Fruit fly (Drosophila melanogaster) whole organism, embryonic: ENCODE measurements around the gene MFS18.

Experiments
- Abd-B ChIP-seq: fragments of 200-800 bp; sonication (Bioruptor generic); optimal IDR thresholded peaks from 2 replicates; lab custom pipeline; 2018; ENCODE audit warnings: missing biosample characterization, mild to moderate bottlenecking, missing genetic modification characterization, moderate library complexity
- Asciz ChIP-seq: fragments of 200-800 bp; sonication (Bioruptor generic); optimal IDR thresholded peaks from 2 replicates; lab custom pipeline; 2017; ENCODE audit warnings: missing biosample characterization, mild to moderate bottlenecking, missing genetic modification characterization, missing genetic modification reagents
- CG12942 ChIP-seq: fragments of 200-800 bp; sonication (Bioruptor generic); optimal IDR thresholded peaks from 3 replicates; lab custom pipeline; 2016; ENCODE audit warnings: missing biosample characterization, missing genetic modification characterization
- CG13123 ChIP-seq: fragments of 200-800 bp; sonication (Bioruptor generic); optimal IDR thresholded peaks from 2 replicates; lab custom pipeline; 2016; ENCODE audit warnings: missing biosample characterization, missing genetic modification characterization
- CG13287 ChIP-seq: fragments of 200-800 bp; sonication (Bioruptor generic); IDR thresholded peaks from 2 replicates; pipeline ENCODE4 v1.3.6; 2022; ENCODE audit warnings: missing biosample characterization, missing genetic modification characterization; ENCODE audit not compliant: partially characterized antibody
- CG15073 ChIP-seq: fragments of 200-800 bp; sonication (Bioruptor generic); optimal IDR thresholded peaks from 2 replicates; lab custom pipeline; 2016; ENCODE audit warnings: missing biosample characterization, missing genetic modification characterization
- CG17328 ChIP-seq: fragments of 200-800 bp; sonication (Bioruptor generic); IDR thresholded peaks from 2 replicates; pipeline ENCODE4 v1.3.6; 2022; ENCODE audit warnings: missing biosample characterization, missing genetic modification characterization
- CG1792 ChIP-seq: fragments of 200-800 bp; sonication (Bioruptor generic); optimal IDR thresholded peaks from 2 replicates; lab custom pipeline; 2016; ENCODE audit warnings: missing biosample characterization, missing genetic modification characterization
- CG2678 ChIP-seq: fragments of 200-800 bp; sonication (Bioruptor generic); optimal IDR thresholded peaks from 3 replicates; lab custom pipeline; 2019; ENCODE audit warnings: missing biosample characterization, mild to moderate bottlenecking, missing genetic modification characterization, moderate library complexity
- CG34224 ChIP-seq: fragments of 200-800 bp; sonication (Bioruptor generic); IDR thresholded peaks from 3 replicates; pipeline ENCODE4 v1.3.6; 2022; ENCODE audit warnings: missing biosample characterization, missing genetic modification characterization; ENCODE audit not compliant: partially characterized antibody
- CG4282 ChIP-seq: fragments of 200-800 bp; sonication (Bioruptor generic); optimal IDR thresholded peaks from 2 replicates; lab custom pipeline; 2016; ENCODE audit warnings: missing biosample characterization, missing genetic modification characterization
- CG4707 ChIP-seq: fragments of 200-800 bp; sonication (Bioruptor generic); optimal IDR thresholded peaks from 2 replicates; lab custom pipeline; 2018; ENCODE audit warnings: missing biosample characterization, mild to moderate bottlenecking, missing genetic modification characterization, moderate library complexity
- CG6683 ChIP-seq: fragments of 200-800 bp; sonication (Bioruptor generic); optimal IDR thresholded peaks from 2 replicates; lab custom pipeline; 2017; ENCODE audit warnings: missing biosample characterization, mild to moderate bottlenecking, missing genetic modification characterization, missing genetic modification reagents
- CG6765 ChIP-seq: fragments of 200-800 bp; sonication (Bioruptor generic); optimal IDR thresholded peaks from 3 replicates; lab custom pipeline; 2017; ENCODE audit warnings: missing biosample characterization, mild to moderate bottlenecking, missing genetic modification characterization
- CG7786 ChIP-seq: fragments of 200-800 bp; sonication (Bioruptor generic); optimal IDR thresholded peaks from 2 replicates; lab custom pipeline; 2016; ENCODE audit warnings: missing biosample characterization, missing genetic modification characterization
- CG7963 ChIP-seq: fragments of 200-800 bp; sonication (Bioruptor generic); IDR thresholded peaks from 3 replicates; pipeline ENCODE4 v1.3.6; 2022; ENCODE audit warnings: missing biosample characterization, missing genetic modification characterization; ENCODE audit not compliant: partially characterized antibody
- CG7987 ChIP-seq: fragments of 200-800 bp; sonication (Bioruptor generic); optimal IDR thresholded peaks from 2 replicates; lab custom pipeline; 2018; ENCODE audit warnings: missing biosample characterization, mild to moderate bottlenecking, missing genetic modification characterization, moderate library complexity
- CG8765 ChIP-seq: fragments of 200-800 bp; sonication (Bioruptor generic); IDR thresholded peaks from 2 replicates; pipeline ENCODE4 v1.3.6; 2022; ENCODE audit warnings: missing biosample characterization, missing genetic modification characterization
- CG9215 ChIP-seq: fragments of 200-800 bp; sonication (Bioruptor generic); IDR thresholded peaks from 2 replicates; pipeline ENCODE4 v1.3.6; 2022; ENCODE audit warnings: missing biosample characterization, missing genetic modification characterization
- CG9797 ChIP-seq: fragments of 200-800 bp; sonication (Bioruptor generic); optimal IDR thresholded peaks from 3 replicates; lab custom pipeline; 2018; ENCODE audit warnings: missing biosample characterization, mild to moderate bottlenecking, missing genetic modification characterization
- MTF-1 ChIP-seq: fragments of 200-800 bp; sonication (Bioruptor generic); optimal IDR thresholded peaks from 2 replicates; lab custom pipeline; 2018; ENCODE audit warnings: missing biosample characterization, mild to moderate bottlenecking, missing genetic modification characterization, borderline replicate concordance
- Max ChIP-seq: fragments of 200-800 bp; sonication (Bioruptor generic); optimal IDR thresholded peaks from 2 replicates; lab custom pipeline; 2016; ENCODE audit warnings: missing biosample characterization, mild to moderate bottlenecking, missing genetic modification characterization
- Neu2 ChIP-seq: fragments of 200-800 bp; sonication (Bioruptor generic); optimal IDR thresholded peaks from 3 replicates; lab custom pipeline; 2016; ENCODE audit warnings: missing biosample characterization, missing genetic modification characterization, borderline replicate concordance
- Oli ChIP-seq: fragments of 200-800 bp; sonication (Bioruptor generic); optimal IDR thresholded peaks from 2 replicates; lab custom pipeline; 2018; ENCODE audit warnings: missing biosample characterization, mild to moderate bottlenecking, missing genetic modification characterization, moderate library complexity
- PHDP ChIP-seq: fragments of 200-800 bp; sonication (Bioruptor generic); optimal IDR thresholded peaks from 3 replicates; lab custom pipeline; 2018; ENCODE audit warnings: missing biosample characterization, mild to moderate bottlenecking, missing genetic modification characterization, moderate library complexity
- Ssrp ChIP-seq: fragments of 200-800 bp; sonication (Bioruptor generic); optimal IDR thresholded peaks from 2 replicates; lab custom pipeline; 2018; ENCODE audit warnings: missing biosample characterization, mild to moderate bottlenecking, missing genetic modification characterization, moderate library complexity
- TFAM ChIP-seq: fragments of 200-800 bp; sonication (Bioruptor generic); optimal IDR thresholded peaks from 2 replicates; lab custom pipeline; 2017; ENCODE audit warnings: missing biosample characterization, missing genetic modification characterization, inconsistent platforms
- Usf ChIP-seq: fragments of 200-800 bp; sonication (Bioruptor generic); optimal IDR thresholded peaks from 2 replicates; lab custom pipeline; 2017; ENCODE audit warnings: missing genotype, missing biosample characterization, missing genetic modification characterization
- bab2 ChIP-seq: fragments of 200-800 bp; sonication (Bioruptor generic); optimal IDR thresholded peaks from 2 replicates; lab custom pipeline; 2016; ENCODE audit warnings: missing biosample characterization, missing genetic modification characterization
- bbx ChIP-seq: fragments of 200-800 bp; sonication (Bioruptor generic); IDR thresholded peaks from 2 replicates; pipeline ENCODE4 v1.3.6; 2022; ENCODE audit warnings: missing biosample characterization, missing genetic modification characterization; ENCODE audit not compliant: partially characterized antibody
- bcd ChIP-seq: fragments of 200-800 bp; sonication (Bioruptor generic); optimal IDR thresholded peaks from 2 replicates; lab custom pipeline; 2017; ENCODE audit warnings: missing biosample characterization, mild to moderate bottlenecking, missing genetic modification characterization
- cg ChIP-seq: fragments of 200-800 bp; sonication (Bioruptor generic); optimal IDR thresholded peaks from 3 replicates; lab custom pipeline; 2019; ENCODE audit warnings: missing biosample characterization, mild to moderate bottlenecking, missing genetic modification characterization, moderate library complexity
- chinmo ChIP-seq: fragments of 200-800 bp; sonication (Bioruptor generic); IDR thresholded peaks from 4 replicates; pipeline ENCODE4 v1.3.6; 2022; ENCODE audit warnings: missing biosample characterization, missing genetic modification characterization; ENCODE audit not compliant: partially characterized antibody
- ewg ChIP-seq: fragments of 200-800 bp; sonication (Bioruptor generic); optimal IDR thresholded peaks from 3 replicates; lab custom pipeline; 2017; ENCODE audit warnings: mild to moderate bottlenecking, missing biosample characterization, missing genetic modification reagents, missing genetic modification characterization
- fru ChIP-seq: fragments of >200 bp; optimal IDR thresholded peaks from 2 replicates; lab custom pipeline; 2017
- ftz-f1 ChIP-seq: fragments of 200-800 bp; sonication (Bioruptor generic); optimal IDR thresholded peaks from 2 replicates; lab custom pipeline; 2016; ENCODE audit warnings: missing biosample characterization, missing genetic modification characterization
- gcm ChIP-seq: fragments of 200-800 bp; sonication (Bioruptor generic); optimal IDR thresholded peaks from 2 replicates; lab custom pipeline; 2019; ENCODE audit warnings: missing biosample characterization, mild to moderate bottlenecking, missing genetic modification characterization, moderate library complexity
- gcm2 ChIP-seq: fragments of 200-800 bp; sonication (Bioruptor generic); optimal IDR thresholded peaks from 2 replicates; lab custom pipeline; 2016; ENCODE audit warnings: missing biosample characterization, missing genetic modification characterization
- ham ChIP-seq: fragments of 200-800 bp; sonication (Bioruptor generic); IDR thresholded peaks from 2 replicates; pipeline ENCODE4 v1.3.6; 2022; ENCODE audit warnings: missing biosample characterization, missing genetic modification characterization
- insv ChIP-seq, 2 experiments: fragments of 200-800 bp; sonication (Bioruptor generic); optimal IDR thresholded peaks; 3 replicates each; lab custom pipeline; 2016 to 2018; ENCODE audit warnings: missing biosample characterization in 2 of 2, missing genetic modification characterization in 2 of 2
- ken ChIP-seq: fragments of 200-800 bp; sonication (Bioruptor generic); IDR thresholded peaks from 3 replicates; pipeline ENCODE4 v1.3.6; 2022; ENCODE audit warnings: missing biosample characterization, missing genetic modification characterization
- nmo ChIP-seq: fragments of 200-800 bp; sonication (Bioruptor generic); optimal IDR thresholded peaks from 2 replicates; lab custom pipeline; 2018; ENCODE audit warnings: missing biosample characterization, mild to moderate bottlenecking, missing genetic modification characterization, moderate library complexity
- pb ChIP-seq: fragments of 200-800 bp; sonication (Bioruptor generic); optimal IDR thresholded peaks from 3 replicates; lab custom pipeline; 2016; ENCODE audit warnings: missing biosample characterization, missing genetic modification characterization
- pum ChIP-seq: fragments of 200-800 bp; sonication (Bioruptor generic); optimal IDR thresholded peaks from 2 replicates; lab custom pipeline; 2016; ENCODE audit warnings: missing biosample characterization, missing genetic modification characterization
- scrt ChIP-seq: fragments of 200-800 bp; sonication (Bioruptor generic); optimal IDR thresholded peaks from 2 replicates; lab custom pipeline; 2018; ENCODE audit warnings: missing biosample characterization, mild to moderate bottlenecking, missing genetic modification characterization, moderate library complexity
- tin ChIP-seq: fragments of 200-800 bp; sonication (Bioruptor generic); optimal IDR thresholded peaks from 3 replicates; lab custom pipeline; 2016; ENCODE audit warnings: missing biosample characterization, missing genetic modification characterization
- unpg ChIP-seq: fragments of 200-800 bp; sonication (Bioruptor generic); optimal IDR thresholded peaks from 3 replicates; lab custom pipeline; 2018; ENCODE audit warnings: missing biosample characterization, mild to moderate bottlenecking, missing genetic modification characterization, moderate library complexity
- vnd ChIP-seq: fragments of 200-800 bp; sonication (Bioruptor generic); IDR thresholded peaks from 3 replicates; pipeline ENCODE4 v1.3.6; 2022; ENCODE audit warnings: missing biosample characterization, missing genetic modification characterization; ENCODE audit not compliant: partially characterized antibody

MFS18 gene

dm6 chr2L:4440881-4441737, 7.3 kb downstream of the MFS18 start, which contains the start of gene CG15431 (continued):
- TF ChIP-seq Max: peak; percentile 53
- TF ChIP-seq cg (GFP tag; lab: Kevin White, UChicago): no peak
- TF ChIP-seq TFAM (GFP tag; lab: Kevin White, UChicago): no peak
- no peak for TF ChIP-seq Ssrp (tag; lab: Kevin White, UChicago)
- peak; percentile 31 for TF ChIP-seq nmo
- TF ChIP-seq CG17328 (GFP tag; lab: Robert Waterston, UW): 0 out of 2 replicates have a peak, but pooled peaks have one; percentile 36
- TF ChIP-seq ham (GFP tag; lab: Robert Waterston, UW): no peak
- TF ChIP-seq pb (GFP tag; lab: Kevin White, UChicago): no peak
- TF ChIP-seq chinmo (GFP tag; lab: Robert Waterston, UW): 0 out of 4 replicates have a peak, but pooled peaks have one; percentile 34
- TF ChIP-seq MTF-1 (GFP tag; lab: Kevin White, UChicago): no peak
- TF ChIP-seq insv (GFP tag; optimal IDR thresholded peaks at IDR 0.05; lab: Kevin White, UChicago): no peak
- no peak for TF ChIP-seq CG34224
- TF ChIP-seq ken (GFP tag; lab: Robert Waterston, UW): 0 out of 3 replicates have a peak, but pooled peaks have one; percentile 42
- TF ChIP-seq CG4707 (GFP tag; lab: Kevin White, UChicago): no peak
- TF ChIP-seq CG7786 (GFP tag; lab: Kevin White, UChicago): peak; percentile 13
- TF ChIP-seq bcd (GFP tag; lab: Kevin White, UChicago): peak; percentile 58
- peak; percentile 37 for TF ChIP-seq tin
- no peak for TF ChIP-seq Abd-B
- TF ChIP-seq CG9797 (GFP tag; lab: Kevin White, UChicago): no peak
- TF ChIP-seq Neu2 (GFP tag; lab: Kevin White, UChicago): no peak
- TF ChIP-seq ewg (GFP tag; lab: Kevin White, UChicago): peak; percentile 65
- no peak for TF ChIP-seq bbx (GFP tag; lab: Robert Waterston, UW)
- TF ChIP-seq fru (lab: Kevin White, UChicago): no peak
- TF ChIP-seq CG2678: peak; percentile 69
- no peak for TF ChIP-seq CG15073 (GFP tag; lab: Kevin White, UChicago)
- peak; percentile 5 for TF ChIP-seq CG13123 (GFP tag; lab: Kevin White, UChicago)
- no peak for TF ChIP-seq CG7963 (GFP tag; lab: Robert Waterston, UW)
- no peak for TF ChIP-seq CG4282 (GFP tag; lab: Kevin White, UChicago)
- peak; percentile 33 for TF ChIP-seq bab2
- TF ChIP-seq CG13287: 0 out of 2 replicates have a peak, but pooled peaks have one; percentile 15
- peak; percentile 66 for TF ChIP-seq unpg (GFP tag; lab: Kevin White, UChicago)
- peak; percentile 53 for TF ChIP-seq Oli
- no peak for TF ChIP-seq CG8765 (GFP tag; lab: Robert Waterston, UW)
- peak; percentile 44 for TF ChIP-seq Asciz (GFP tag; lab: Kevin White, UChicago)
- no peak for TF ChIP-seq CG1792 (GFP tag; lab: Kevin White, UChicago)
- TF ChIP-seq CG7987 (GFP tag; lab: Kevin White, UChicago): no peak
- TF ChIP-seq ftz-f1 (GFP tag; lab: Kevin White, UChicago): peak; percentile 5
- TF ChIP-seq CG6765: no peak
- TF ChIP-seq pum (GFP tag; lab: Kevin White, UChicago): no peak
- peak; percentile 37 for TF ChIP-seq CG6683 (GFP tag; lab: Kevin White, UChicago)
- TF ChIP-seq CG9215 (GFP tag; lab: Robert Waterston, UW): peak; percentile 56
- peak; percentile 64 for TF ChIP-seq PHDP (tag; lab: Kevin White, UChicago)
- TF ChIP-seq gcm2 (GFP tag; lab: Kevin White, UChicago): peak; percentile 18
- no peak for TF ChIP-seq Usf (GFP tag; lab: Kevin White, UChicago)
- TF ChIP-seq vnd (GFP tag; lab: Robert Waterston, UW): no peak
- no peak for TF ChIP-seq gcm (GFP tag; lab: Kevin White, UChicago)
- peak; percentile 33 for TF ChIP-seq CG12942 (GFP tag; lab: Kevin White, UChicago)
- peak; percentile 55 for TF ChIP-seq scrt (GFP tag; lab: Kevin White, UChicago)
